Worm (Caenorhabditis elegans) whole organism, early embryonic: ENCODE data around the gene C09E8.1.

Source experiments
- ama-1 ChIP-seq: fragments of 150-350 bp; optimal IDR thresholded peaks from 2 replicates; lab custom pipeline; 2014
- ceh-36 ChIP-seq: sonication (generic microtip); optimal IDR thresholded peaks from 2 replicates; lab custom pipeline; 2016; ENCODE audit warnings: missing genetic modification characterization, inconsistent platforms, missing compliant biosample characterization
- hnd-1 ChIP-seq: sonication (generic microtip); optimal IDR thresholded peaks from 2 replicates; lab custom pipeline; 2016; ENCODE audit warnings: missing genetic modification characterization, missing compliant biosample characterization
- pes-1 ChIP-seq: fragments of 200-800 bp; sonication (Bioruptor generic); IDR thresholded peaks from 2 replicates; pipeline ENCODE4 v1.3.6; 2022; ENCODE audit warnings: missing genetic modification reagents, missing genetic modification characterization, missing compliant biosample characterization
- tbx-37 ChIP-seq: fragments of 200-800 bp; sonication (Bioruptor generic); conservative IDR thresholded peaks from 2 replicates; pipeline ENCODE4 v1.3.6; 2022; ENCODE audit warnings: missing genetic modification reagents, missing genetic modification characterization, missing compliant biosample characterization

ce11 chrII:608757-609156 is 52.5 kb downstream of the C09E8.1 start, which contains the start of gene W04H10.1:
- TF ChIP-seq pes-1 (GFP tag; lab: Robert Waterston, UW) (no peak), ceh-36 (tag; lab: Kevin White, UChicago) (no peak), hnd-1 (no peak), ama-1 (no peak), tbx-37 (GFP tag; lab: Robert Waterston, UW) (no peak)
